Fruit fly (Drosophila melanogaster) whole organism, prepupa: Measurements from ENCODE around the gene SmD2.
A peak's percentile ranks its signal among the peaks of the same experiment; 100 is the strongest.

Experiments
- Blimp-1 ChIP-seq: fragments of 200-800 bp; sonication (Bioruptor generic); optimal IDR thresholded peaks from 3 replicates; lab custom pipeline; 2017; ENCODE audit warnings: missing biosample characterization, missing genetic modification characterization, mild to moderate bottlenecking, moderate library complexity, missing genetic modification reagents
- CG10631 ChIP-seq: fragments of 200-800 bp; sonication (Bioruptor generic); optimal IDR thresholded peaks from 2 replicates; lab custom pipeline; 2016; ENCODE audit warnings: missing biosample characterization, missing genetic modification characterization
- CG10669 ChIP-seq: fragments of 200-800 bp; sonication (Bioruptor generic); optimal IDR thresholded peaks from 3 replicates; lab custom pipeline; 2018; ENCODE audit warnings: missing biosample characterization, mild to moderate bottlenecking, missing genetic modification characterization, moderate library complexity
- CG11294 ChIP-seq: fragments of 200-800 bp; sonication (Bioruptor generic); IDR thresholded peaks from 2 replicates; pipeline ENCODE4 v1.3.6; 2022; ENCODE audit warnings: missing biosample characterization, missing genetic modification characterization
- CG11762 ChIP-seq: fragments of 200-800 bp; sonication (Bioruptor generic); optimal IDR thresholded peaks from 3 replicates; lab custom pipeline; 2016; ENCODE audit warnings: missing biosample characterization, missing genetic modification characterization; ENCODE audit not compliant: insufficient read depth
- CG11902 ChIP-seq: fragments of 200-800 bp; sonication (Bioruptor generic); optimal IDR thresholded peaks from 3 replicates; lab custom pipeline; 2016; ENCODE audit warnings: missing biosample characterization, missing genetic modification characterization
- CG15336 ChIP-seq: fragments of 200-800 bp; sonication (Bioruptor generic); IDR thresholded peaks from 2 replicates; pipeline ENCODE4 v1.3.6; 2022; ENCODE audit warnings: missing biosample characterization, missing genetic modification characterization
- CG1621 ChIP-seq: fragments of 200-800 bp; sonication (Bioruptor generic); optimal IDR thresholded peaks from 3 replicates; lab custom pipeline; 2018; ENCODE audit warnings: missing biosample characterization, mild to moderate bottlenecking, missing genetic modification characterization
- CG16779 ChIP-seq: fragments of 200-800 bp; sonication (Bioruptor generic); optimal IDR thresholded peaks from 3 replicates; lab custom pipeline; 2017; ENCODE audit warnings: missing biosample characterization, mild to moderate bottlenecking, missing genetic modification characterization
- CG3032 ChIP-seq: fragments of 200-800 bp; optimal IDR thresholded peaks from 2 replicates; lab custom pipeline; 2019; ENCODE audit warnings: missing biosample characterization, mild to moderate bottlenecking, missing genetic modification characterization, moderate library complexity
- CG31627 ChIP-seq: fragments of 200-800 bp; sonication (Bioruptor generic); optimal IDR thresholded peaks from 3 replicates; lab custom pipeline; 2016; ENCODE audit warnings: missing biosample characterization, missing genetic modification characterization
- CG32006 ChIP-seq: fragments of 200-800 bp; sonication (Bioruptor generic); optimal IDR thresholded peaks from 3 replicates; lab custom pipeline; 2017; ENCODE audit warnings: missing biosample characterization, mild to moderate bottlenecking, missing genetic modification characterization
- CG3919 ChIP-seq: fragments of 200-800 bp; sonication (Bioruptor generic); optimal IDR thresholded peaks from 3 replicates; lab custom pipeline; 2016; ENCODE audit warnings: missing biosample characterization, missing genetic modification characterization
- CG4318 ChIP-seq: fragments of 200-800 bp; sonication (Bioruptor generic); optimal IDR thresholded peaks from 3 replicates; lab custom pipeline; 2017; ENCODE audit warnings: missing biosample characterization, mild to moderate bottlenecking, missing genetic modification characterization
- CG6163 ChIP-seq: fragments of 200-800 bp; sonication (Bioruptor generic); IDR thresholded peaks from 3 replicates; pipeline ENCODE4 v1.3.6; 2022; ENCODE audit warnings: missing biosample characterization, missing genetic modification characterization
- CG6276 ChIP-seq: fragments of 200-800 bp; sonication (Bioruptor generic); optimal IDR thresholded peaks from 2 replicates; lab custom pipeline; 2017; ENCODE audit warnings: missing biosample characterization, mild to moderate bottlenecking, missing genetic modification characterization
- CG6792 ChIP-seq: fragments of 200-800 bp; sonication (Bioruptor generic); optimal IDR thresholded peaks from 3 replicates; lab custom pipeline; 2016; ENCODE audit warnings: missing biosample characterization, missing genetic modification characterization
- CG6854 ChIP-seq: fragments of 200-800 bp; sonication (Bioruptor generic); optimal IDR thresholded peaks from 2 replicates; lab custom pipeline; 2017; ENCODE audit warnings: missing biosample characterization, mild to moderate bottlenecking, missing genetic modification characterization
- CG7368 ChIP-seq: fragments of 200-800 bp; sonication (Bioruptor generic); optimal IDR thresholded peaks from 3 replicates; lab custom pipeline; 2016; ENCODE audit warnings: missing biosample characterization, missing genetic modification characterization
- CG8119 ChIP-seq: fragments of 200-800 bp; sonication (Bioruptor generic); IDR thresholded peaks from 3 replicates; pipeline ENCODE4 v1.3.6; 2022; ENCODE audit warnings: missing biosample characterization, missing genetic modification characterization
- CG8319 ChIP-seq: fragments of 200-800 bp; sonication (Bioruptor generic); optimal IDR thresholded peaks from 3 replicates; lab custom pipeline; 2016; ENCODE audit warnings: missing biosample characterization, missing genetic modification characterization
- CG9139 ChIP-seq: fragments of 200-800 bp; sonication (Bioruptor generic); optimal IDR thresholded peaks from 3 replicates; lab custom pipeline; 2017; ENCODE audit warnings: missing biosample characterization, mild to moderate bottlenecking, missing genetic modification characterization
- Eip75B ChIP-seq: fragments of 200-800 bp; sonication (Bioruptor generic); optimal IDR thresholded peaks from 3 replicates; lab custom pipeline; 2016; ENCODE audit warnings: missing biosample characterization, missing genetic modification characterization
- Eip78C ChIP-seq: fragments of 200-800 bp; sonication (Bioruptor generic); peaks from one replicate; lab custom pipeline; 2016; ENCODE audit warnings: missing biosample characterization, missing genetic modification characterization
- Hr38 ChIP-seq: sonication (Bioruptor generic); optimal IDR thresholded peaks from 2 replicates; lab custom pipeline; 2016; ENCODE audit warnings: missing biosample characterization, missing genetic modification characterization
- Hr39 ChIP-seq: fragments of 200-800 bp; sonication (Bioruptor generic); optimal IDR thresholded peaks from 2 replicates; lab custom pipeline; 2016; ENCODE audit warnings: missing biosample characterization, missing genetic modification characterization
- Hr4 ChIP-seq: fragments of 200-800 bp; sonication (Bioruptor generic); optimal IDR thresholded peaks from 3 replicates; lab custom pipeline; 2016; ENCODE audit warnings: missing biosample characterization, missing genetic modification characterization
- Lpt ChIP-seq: fragments of 200-800 bp; sonication (Bioruptor generic); optimal IDR thresholded peaks from 3 replicates; lab custom pipeline; 2016; ENCODE audit warnings: missing biosample characterization, missing genetic modification characterization
- Met ChIP-seq: fragments of 200-800 bp; sonication (Bioruptor generic); optimal IDR thresholded peaks from 3 replicates; lab custom pipeline; 2016; ENCODE audit warnings: missing biosample characterization, missing genetic modification characterization
- Smox ChIP-seq: fragments of 200-800 bp; sonication (Bioruptor generic); optimal IDR thresholded peaks from 3 replicates; lab custom pipeline; 2016; ENCODE audit warnings: missing biosample characterization, missing genetic modification characterization
- Sox102F ChIP-seq: fragments of 200-800 bp; sonication (Bioruptor generic); optimal IDR thresholded peaks from 2 replicates; lab custom pipeline; 2016; ENCODE audit warnings: missing biosample characterization, mild to moderate bottlenecking, missing genetic modification characterization
- Sox14 ChIP-seq: fragments of 200-800 bp; sonication (Bioruptor generic); optimal IDR thresholded peaks from 3 replicates; lab custom pipeline; 2016; ENCODE audit warnings: missing biosample characterization, missing genetic modification characterization
- Sox15 ChIP-seq: fragments of 200-800 bp; sonication (Bioruptor generic); optimal IDR thresholded peaks from 3 replicates; lab custom pipeline; 2016; ENCODE audit warnings: missing biosample characterization, missing genetic modification characterization
- acj6 ChIP-seq: fragments of 200-800 bp; sonication (Bioruptor generic); optimal IDR thresholded peaks from 3 replicates; lab custom pipeline; 2016; ENCODE audit warnings: missing biosample characterization, missing genetic modification characterization
- dac ChIP-seq: fragments of 200-800 bp; sonication (Bioruptor generic); optimal IDR thresholded peaks from 2 replicates; lab custom pipeline; 2017; ENCODE audit warnings: missing biosample characterization, mild to moderate bottlenecking, missing genetic modification characterization
- esn ChIP-seq: fragments of 200-800 bp; sonication (Bioruptor generic); optimal IDR thresholded peaks from 2 replicates; lab custom pipeline; 2016; ENCODE audit warnings: missing biosample characterization, mild to moderate bottlenecking, missing genetic modification characterization, moderate library complexity
- fd59A ChIP-seq: fragments of 200-800 bp; sonication (Bioruptor generic); optimal IDR thresholded peaks from 2 replicates; lab custom pipeline; 2017; ENCODE audit warnings: missing biosample characterization, mild to moderate bottlenecking, missing genetic modification characterization, missing genetic modification reagents
- fd85E ChIP-seq: fragments of 200-800 bp; sonication (Bioruptor generic); optimal IDR thresholded peaks from 3 replicates; lab custom pipeline; 2016; ENCODE audit warnings: missing biosample characterization, missing genetic modification characterization
- fkh ChIP-seq: fragments of 200-800 bp; sonication (Bioruptor generic); optimal IDR thresholded peaks from 3 replicates; lab custom pipeline; 2017; ENCODE audit warnings: missing biosample characterization, mild to moderate bottlenecking, missing genetic modification characterization, moderate library complexity
- lz ChIP-seq: fragments of 200-800 bp; sonication (Bioruptor generic); optimal IDR thresholded peaks from 3 replicates; lab custom pipeline; 2016; ENCODE audit warnings: missing biosample characterization, missing genetic modification characterization
- net ChIP-seq: fragments of 200-800 bp; sonication (Bioruptor generic); optimal IDR thresholded peaks from 3 replicates; lab custom pipeline; 2016; ENCODE audit warnings: missing biosample characterization, missing genetic modification characterization
- pdm3 ChIP-seq: fragments of 200-800 bp; sonication (Bioruptor generic); optimal IDR thresholded peaks from 3 replicates; lab custom pipeline; 2016; ENCODE audit warnings: missing biosample characterization, missing genetic modification characterization
- salr ChIP-seq, 2 experiments: fragments of 200-800 bp; sonication (Bioruptor generic); optimal IDR thresholded peaks; 3 replicates each; lab custom pipeline; 2016 to 2018; ENCODE audit warnings: missing biosample characterization in 2 of 2, missing genetic modification characterization in 2 of 2, mild to moderate bottlenecking in 1 of 2
- spab ChIP-seq: fragments of 200-800 bp; sonication (Bioruptor generic); optimal IDR thresholded peaks from 2 replicates; lab custom pipeline; 2017; ENCODE audit warnings: missing biosample characterization, mild to moderate bottlenecking, missing genetic modification characterization, missing genetic modification reagents
- ss ChIP-seq, 2 experiments: fragments of 200-800 bp; sonication (Bioruptor generic); optimal IDR thresholded peaks; 2 replicates in 1 of 2; 3 replicates in 1 of 2; lab custom pipeline; 2017 to 2018; ENCODE audit warnings: mild to moderate bottlenecking in 2 of 2, missing biosample characterization in 2 of 2, missing genetic modification characterization in 2 of 2, moderate library complexity in 1 of 2
- topi ChIP-seq: fragments of 200-800 bp; sonication (Bioruptor generic); optimal IDR thresholded peaks from 3 replicates; lab custom pipeline; 2016; ENCODE audit warnings: missing biosample characterization, missing genetic modification characterization
- vri ChIP-seq: fragments of 200-800 bp; sonication (Bioruptor generic); optimal IDR thresholded peaks from 3 replicates; lab custom pipeline; 2016; ENCODE audit warnings: missing biosample characterization, mild to moderate bottlenecking, missing genetic modification characterization

Gene SmD2

DNA sequence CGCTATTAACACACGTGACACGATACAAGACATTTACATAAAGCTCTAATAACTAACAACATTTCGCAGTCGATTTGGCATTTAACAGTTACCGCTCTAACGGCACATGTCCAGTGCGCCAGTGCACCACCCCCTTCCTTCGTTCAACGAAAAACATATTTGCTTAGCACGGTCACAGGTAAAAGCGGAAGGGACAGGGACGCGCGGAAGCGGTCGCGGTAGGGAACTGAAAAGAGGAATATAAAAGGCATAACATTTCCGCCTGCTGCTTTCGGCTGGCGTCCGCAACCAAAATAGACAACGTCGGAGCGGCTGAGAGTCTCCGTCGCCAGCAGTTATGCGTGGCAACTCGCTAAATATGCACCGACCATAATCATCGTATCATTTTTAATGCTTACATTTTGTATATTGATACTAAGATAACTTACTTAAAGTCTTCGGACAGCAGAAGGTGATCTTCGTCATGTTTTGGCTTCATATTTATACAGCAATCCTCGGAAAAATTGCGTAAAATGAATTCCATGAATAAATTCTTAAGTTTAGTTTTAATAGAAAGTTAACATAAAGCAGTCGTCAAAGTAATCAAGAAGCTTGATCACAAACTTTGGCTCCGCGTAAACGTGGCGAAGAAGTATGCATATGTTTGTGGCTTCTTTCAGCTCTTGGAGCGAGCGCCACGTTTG, 6.1 kb upstream of the SmD2 start (continued):
- TF ChIP-seq fd85E (GFP tag; lab: Kevin White, UChicago) (no peak), CG6792 (no peak), ss (GFP tag; optimal IDR thresholded peaks at IDR 0.05; lab: Kevin White, UChicago) (no peak), Met (GFP tag; lab: Kevin White, UChicago) (no peak), Sox15 (GFP tag; lab: Kevin White, UChicago) (no peak), vri (GFP tag; lab: Kevin White, UChicago) (no peak), CG31627 (GFP tag; lab: Kevin White, UChicago) (no peak), CG32006 (GFP tag; lab: Kevin White, UChicago) (peak; percentile 77), dac (GFP tag; lab: Kevin White, UChicago) (peak; percentile 37), CG6854 (GFP tag; lab: Kevin White, UChicago) (no peak), Eip75B (GFP tag; lab: Kevin White, UChicago) (peak; percentile 4), lz (no peak), CG6276 (GFP tag; lab: Kevin White, UChicago) (peak; percentile 64), net (peak; percentile 31), Hr39 (GFP tag; lab: Kevin White, UChicago) (peak; percentile 9), fd59A (no peak), Sox102F (GFP tag; lab: Kevin White, UChicago) (peak; percentile 15), CG16779 (tag; lab: Kevin White, UChicago) (peak; percentile 5), CG10631 (GFP tag; lab: Kevin White, UChicago) (peak; percentile 14), CG1621 (tag; lab: Kevin White, UChicago) (no peak), CG11762 (GFP tag; lab: Kevin White, UChicago) (no peak), salr (GFP tag; optimal IDR thresholded peaks at IDR 0.05; lab: Kevin White, UChicago) (peak in 1 of 2 experiments; percentile 54), CG7368 (GFP tag; lab: Kevin White, UChicago) (no peak), CG10669 (GFP tag; lab: Kevin White, UChicago) (peak; percentile 39), CG8319 (no peak), CG8119 (peak; percentile 69), Smox (GFP tag; lab: Kevin White, UChicago) (no peak), CG4318 (GFP tag; lab: Kevin White, UChicago) (peak; percentile 45), Blimp-1 (no peak), Lpt (no peak), acj6 (GFP tag; lab: Kevin White, UChicago) (peak; percentile 49), CG6163 (GFP tag; lab: Robert Waterston, UW) (0 out of 3 replicates have a peak, but pooled peaks have one; percentile 41), topi (GFP tag; lab: Kevin White, UChicago) (no peak), fkh (peak; percentile 38), Hr38 (no peak), CG3032 (tag; lab: Kevin White, UChicago) (peak; percentile 42), CG11902 (GFP tag; lab: Kevin White, UChicago) (no peak), spab (GFP tag; lab: Kevin White, UChicago) (no peak), Sox14 (GFP tag; lab: Kevin White, UChicago) (peak; percentile 34), CG11294 (GFP tag; lab: Robert Waterston, UW) (no peak)

DNA sequence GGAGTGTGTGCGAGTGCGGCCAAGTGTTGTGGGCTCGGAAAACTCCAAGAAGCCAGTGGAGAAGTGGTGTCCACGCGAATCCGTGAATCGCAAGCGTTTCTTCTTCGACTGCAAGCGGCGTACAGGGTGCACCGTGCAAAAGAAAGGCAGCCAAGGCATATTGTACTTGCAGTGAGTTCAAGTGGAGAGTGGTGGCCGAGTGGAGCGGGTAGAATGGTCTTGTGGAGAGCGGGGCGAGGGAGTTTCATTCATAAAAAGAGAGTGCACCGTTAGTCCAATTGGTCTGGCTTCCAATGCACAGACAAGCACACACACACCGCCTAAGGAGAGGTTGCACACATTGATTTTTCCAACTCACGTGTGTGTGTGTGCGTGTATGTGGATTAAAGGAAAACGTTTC, 5.5 kb upstream of the SmD2 start:
- TF ChIP-seq pdm3 (GFP tag; lab: Kevin White, UChicago) (no peak), CG11762 (GFP tag; lab: Kevin White, UChicago) (no peak), CG32006 (GFP tag; lab: Kevin White, UChicago) (peak; percentile 22), CG31627 (GFP tag; lab: Kevin White, UChicago) (no peak), CG15336 (no peak), CG6276 (GFP tag; lab: Kevin White, UChicago) (no peak), net (no peak), CG8119 (0 out of 3 replicates have a peak, but pooled peaks have one; percentile 36), lz (no peak), CG6163 (GFP tag; lab: Robert Waterston, UW) (0 out of 3 replicates have a peak, but pooled peaks have one; percentile 10), CG11294 (GFP tag; lab: Robert Waterston, UW) (no peak), fd59A (no peak), Sox15 (GFP tag; lab: Kevin White, UChicago) (no peak), CG3919 (GFP tag; lab: Kevin White, UChicago) (peak; percentile 10), Eip78C (GFP tag; lab: Kevin White, UChicago) (peak; percentile 81), ss (GFP tag; optimal IDR thresholded peaks at IDR 0.05; lab: Kevin White, UChicago) (peak in 1 of 2 experiments; percentile 7), CG8319 (no peak), Lpt (peak; percentile 29), CG9139 (GFP tag; lab: Kevin White, UChicago) (peak; percentile 32), esn (no peak), Smox (GFP tag; lab: Kevin White, UChicago) (no peak), acj6 (GFP tag; lab: Kevin White, UChicago) (no peak), Hr38 (no peak), Hr4 (GFP tag; lab: Kevin White, UChicago) (no peak), CG7368 (GFP tag; lab: Kevin White, UChicago) (no peak)
